Fruit fly (Drosophila melanogaster) whole organism: ENCODE data around the gene CG15357.

ENCODE experiments used
- CG8478 ChIP-seq: fragments of >200 bp; optimal IDR thresholded peaks from 2 replicates; lab custom pipeline; 2018; ENCODE audit warnings: inconsistent platforms
- EcR ChIP-seq, 2 experiments: fragments of >200 bp; optimal IDR thresholded peaks; 2 replicates each; lab custom pipeline; 2017; ENCODE audit warnings: missing biosample characterization in 2 of 2, missing genetic modification characterization in 2 of 2, missing genetic modification reagents in 2 of 2
- usp ChIP-seq: fragments of >200 bp; optimal IDR thresholded peaks from 2 replicates; lab custom pipeline; 2017; ENCODE audit warnings: missing biosample characterization, missing genetic modification characterization, mixed read lengths

- TF ChIP-seq usp (GFP tag; lab: Kevin White, UChicago) (no peak), CG8478 (lab: Kevin White, UChicago) (no peak), EcR (GFP tag; optimal IDR thresholded peaks at IDR 0.05; lab: Kevin White, UChicago) (no peak)
These were observed 24.9 kb upstream of the CG15357 start, which contains the start of gene erm for dm6 chr2L:1970312-1970929.
